Fruit fly (Drosophila melanogaster): Measurements from ENCODE around the gene CG44098.

The CG44098 gene

dm6 chr3R:4821098-4821605 is 48.2 kb upstream of the CG44098 start, which contains the start of gene CG14657 (continued):
- TF ChIP-seq CG14860 (GFP tag; IDR thresholded peaks at IDR 0.05; ENCODE audit: partially characterized antibody) (peak; percentile 89), CG2875 (GFP tag; optimal IDR thresholded peaks at IDR 0.05) (no peak), HLH4C (GFP tag; IDR thresholded peaks at IDR 0.05; ENCODE audit: partially characterized antibody) (peak; percentile 95), ato (GFP tag; IDR thresholded peaks at IDR 0.05; ENCODE audit: partially characterized antibody) (peak; percentile 93), Lpt (GFP tag; optimal IDR thresholded peaks at IDR 0.05) (no peak), pzg (GFP tag; optimal IDR thresholded peaks at IDR 0.05) (peak; percentile 93), CG3726 (GFP tag; IDR thresholded peaks at IDR 0.05) (no peak), CG2202 (tag; optimal IDR thresholded peaks at IDR 0.05) (no peak), CG9876 (GFP tag; optimal IDR thresholded peaks at IDR 0.05) (no peak), ewg (GFP tag; optimal IDR thresholded peaks at IDR 0.05) (no peak), Bgb (GFP tag; IDR thresholded peaks at IDR 0.05; ENCODE audit: partially characterized antibody) (peak; percentile 93), vfl (GFP tag; optimal IDR thresholded peaks at IDR 0.05) (no peak), ash1 (GFP tag; optimal IDR thresholded peaks at IDR 0.05) (no peak), Hsf (GFP tag; optimal IDR thresholded peaks at IDR 0.05) (no peak), Hr39 (optimal IDR thresholded peaks at IDR 0.05) (no peak), ems (GFP tag; optimal IDR thresholded peaks at IDR 0.05) (no peak), ro (GFP tag; IDR thresholded peaks at IDR 0.05) (no peak), gem (tag; optimal IDR thresholded peaks at IDR 0.05) (no peak), aop (GFP tag; IDR thresholded peaks at IDR 0.05) (no peak), Side (GFP tag; optimal IDR thresholded peaks at IDR 0.05) (peak; percentile 44), Hand (GFP tag; optimal IDR thresholded peaks at IDR 0.05) (no peak), HmgZ (tag; optimal IDR thresholded peaks at IDR 0.05) (peak; percentile 79), Max (GFP tag; optimal IDR thresholded peaks at IDR 0.05) (no peak), Gug (GFP tag; IDR thresholded peaks at IDR 0.05) (no peak), bab2 (GFP tag; optimal IDR thresholded peaks at IDR 0.05) (no peak), D19B (GFP tag; optimal IDR thresholded peaks at IDR 0.05) (no peak), CG10431 (GFP tag; optimal IDR thresholded peaks at IDR 0.05) (peak; percentile 64), CG10321 (GFP tag; IDR thresholded peaks at IDR 0.05) (no peak), jing (GFP tag; optimal IDR thresholded peaks at IDR 0.05) (no peak), CG30020 (tag; optimal IDR thresholded peaks at IDR 0.05) (peak; percentile 50), CG9727 (GFP tag; optimal IDR thresholded peaks at IDR 0.05) (peak; percentile 27), sr (GFP tag; IDR thresholded peaks at IDR 0.05) (no peak), CG4282 (GFP tag; optimal IDR thresholded peaks at IDR 0.05) (no peak), CG16815 (GFP tag; optimal IDR thresholded peaks at IDR 0.05) (no peak), PHDP (tag; optimal IDR thresholded peaks at IDR 0.05) (no peak), CG13296 (GFP tag; optimal IDR thresholded peaks at IDR 0.05) (no peak), CG3995 (GFP tag; optimal IDR thresholded peaks at IDR 0.05) (peak; percentile 52), CG9797 (GFP tag; optimal IDR thresholded peaks at IDR 0.05) (peak; percentile 87), CG8290 (GFP tag; optimal IDR thresholded peaks at IDR 0.05) (no peak), CG8290 (tag; optimal IDR thresholded peaks at IDR 0.05) (peak in 1 of 2 experiments; percentile 40), ssp (GFP tag; IDR thresholded peaks at IDR 0.05) (no peak), dm (GFP tag; optimal IDR thresholded peaks at IDR 0.05) (no peak), pb (GFP tag; optimal IDR thresholded peaks at IDR 0.05) (no peak), Bdp1 (GFP tag; optimal IDR thresholded peaks at IDR 0.05) (no peak), CG2199 (GFP tag; IDR thresholded peaks at IDR 0.05) (no peak), ac (GFP tag; optimal IDR thresholded peaks at IDR 0.05) (no peak), CG10267 (tag; optimal IDR thresholded peaks at IDR 0.05) (peak; percentile 43), Deaf1 (tag; optimal IDR thresholded peaks at IDR 0.05) (peak; percentile 71), GATAe (GFP tag; conservative IDR thresholded peaks at IDR 0.05) (no peak), CG2712 (tag; optimal IDR thresholded peaks at IDR 0.05) (peak; percentile 80), CG4404 (GFP tag; IDR thresholded peaks at IDR 0.05) (no peak), CG6254 (GFP tag; optimal IDR thresholded peaks at IDR 0.05) (no peak)
